Fruit fly (Drosophila melanogaster): ENCODE data around the gene Cpr72Ea.

DNA sequence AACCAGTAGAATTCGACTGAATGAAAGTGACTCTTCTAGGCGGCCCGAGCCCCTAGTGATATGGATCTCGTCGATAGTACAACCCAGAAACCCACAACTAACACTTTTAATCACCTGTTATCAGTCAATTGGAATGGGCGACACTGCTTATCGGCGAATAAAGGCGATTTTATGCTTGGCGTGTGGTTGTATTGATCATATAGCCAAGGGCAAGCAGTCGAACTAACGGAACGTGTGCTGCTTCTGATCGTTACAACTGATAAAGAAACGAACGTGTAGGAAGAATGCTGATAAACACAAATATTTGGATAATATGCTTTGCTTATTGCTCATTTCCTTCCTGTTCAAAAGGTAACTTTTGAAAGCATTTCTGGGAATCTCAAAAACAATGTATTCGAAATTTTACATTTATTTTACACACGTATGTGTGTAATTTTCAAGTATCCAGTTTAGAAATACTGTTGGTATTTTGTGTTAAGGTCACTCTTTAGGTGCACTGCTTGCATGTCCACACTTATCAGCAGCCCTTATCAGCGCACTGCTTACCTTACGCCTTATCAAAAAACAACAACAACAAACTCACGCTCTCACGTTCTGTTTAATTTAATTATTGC, 18.9 kb downstream of the Cpr72Ea start, which contains the start of gene Agpat4:
- TF ChIP-seq Sry-δ (GFP tag; optimal IDR thresholded peaks at IDR 0.05) (peak; percentile 40), bsh (GFP tag; optimal IDR thresholded peaks at IDR 0.05) (no peak), lov (optimal IDR thresholded peaks at IDR 0.05) (no peak), lov (GFP tag; IDR thresholded peaks at IDR 0.05) (no peak)
